Worm (Caenorhabditis elegans): ENCODE data around the gene B0252.5.

The B0252.5 gene

ce11 chrII:6891176-6891575 lies 27.5 kb downstream of the B0252.5 start:
- peak; percentile 12 for TF ChIP-seq unc-42 (tag; optimal IDR thresholded peaks at IDR 0.05)
- TF ChIP-seq pqm-1 (tag; optimal IDR thresholded peaks at IDR 0.05) = peak; percentile 19
- peak; percentile 47 for TF ChIP-seq ceh-18 (tag; optimal IDR thresholded peaks at IDR 0.05)
- TF ChIP-seq hlh-8 (tag; optimal IDR thresholded peaks at IDR 0.05) = no peak
- TF ChIP-seq odd-2 (tag; optimal IDR thresholded peaks at IDR 0.05) = no peak

- TF ChIP-seq fkh-6 (tag; optimal IDR thresholded peaks at IDR 0.05) (no peak), pha-2 (tag; optimal IDR thresholded peaks at IDR 0.05) (no peak), rnt-1 (tag; optimal IDR thresholded peaks at IDR 0.05) (no peak), npax-4 (tag; optimal IDR thresholded peaks at IDR 0.05) (no peak), ztf-16 (tag; optimal IDR thresholded peaks at IDR 0.05) (no peak), ama-1 (optimal IDR thresholded peaks at IDR 0.05) (no peak), hlh-8 (tag; optimal IDR thresholded peaks at IDR 0.05) (no peak), K09A11.1 (tag; optimal IDR thresholded peaks at IDR 0.05; ENCODE audit: insufficient read depth) (no peak), pros-1 (tag; optimal IDR thresholded peaks at IDR 0.05) (no peak), ttx-3 (tag; optimal IDR thresholded peaks at IDR 0.05) (no peak), pqm-1 (tag; optimal IDR thresholded peaks at IDR 0.05) (no peak), ceh-6 (GFP tag; optimal IDR thresholded peaks at IDR 0.05) (no peak), C38D4.7 (GFP tag; optimal IDR thresholded peaks at IDR 0.05) (no peak), tbx-7 (tag; optimal IDR thresholded peaks at IDR 0.05) (no peak), sox-4 (tag; optimal IDR thresholded peaks at IDR 0.05) (no peak), ceh-48 (tag; optimal IDR thresholded peaks at IDR 0.05) (no peak)
These were observed 28.6 kb downstream of the B0252.5 start, which contains the start of gene acer-1 for ce11 chrII:6890095-6890494. Gene acer-1, minus strand, starts transcription at chrII:6890400.

ce11 chrII:6889580-6889922 lies 29.1 kb downstream of the B0252.5 start:
- TF ChIP-seq lim-6 (tag; optimal IDR thresholded peaks at IDR 0.05) (no peak), unc-86 (tag; optimal IDR thresholded peaks at IDR 0.05) (no peak), ceh-48 (tag; optimal IDR thresholded peaks at IDR 0.05) (no peak)

- no peak for TF ChIP-seq ahr-1 (tag; optimal IDR thresholded peaks at IDR 0.05)
- no peak for TF ChIP-seq hlh-6 (tag; optimal IDR thresholded peaks at IDR 0.05)
- no peak for TF ChIP-seq pha-4 (tag; optimal IDR thresholded peaks at IDR 0.05)
- no peak for TF ChIP-seq ceh-9 (tag; optimal IDR thresholded peaks at IDR 0.05)
- TF ChIP-seq hlh-30 (tag; optimal IDR thresholded peaks at IDR 0.05; ENCODE audit: insufficient read depth) = no peak
- no peak for TF ChIP-seq ets-4 (tag; optimal IDR thresholded peaks at IDR 0.05)
- no peak for TF ChIP-seq tbx-7 (tag; optimal IDR thresholded peaks at IDR 0.05)
- TF ChIP-seq pqm-1 (tag; optimal IDR thresholded peaks at IDR 0.05) = no peak
- TF ChIP-seq eyg-1 (tag; optimal IDR thresholded peaks at IDR 0.05) = no peak
- no peak for TF ChIP-seq fkh-10 (GFP tag; optimal IDR thresholded peaks at IDR 0.05)
These were observed 29.8 kb downstream of the B0252.5 start for ce11 chrII:6888661-6889579.

- TF ChIP-seq T23F11.4 (GFP tag; optimal IDR thresholded peaks at IDR 0.05) (no peak), odd-2 (tag; optimal IDR thresholded peaks at IDR 0.05) (no peak), ceh-45 (GFP tag; IDR thresholded peaks at IDR 0.05) (no peak), rnt-1 (tag; optimal IDR thresholded peaks at IDR 0.05) (no peak), elt-4 (tag; optimal IDR thresholded peaks at IDR 0.05) (no peak), ceh-34 (tag; optimal IDR thresholded peaks at IDR 0.05) (no peak), elt-2 (tag; optimal IDR thresholded peaks at IDR 0.05) (no peak), madf-2 (tag; optimal IDR thresholded peaks at IDR 0.05) (no peak), Y22D7AL.16 (tag; optimal IDR thresholded peaks at IDR 0.05) (no peak), unc-55 (GFP tag; optimal IDR thresholded peaks at IDR 0.05) (no peak), nhr-232 (tag; optimal IDR thresholded peaks at IDR 0.05) (no peak), ceh-30 (tag; optimal IDR thresholded peaks at IDR 0.05) (no peak), ref-2 (tag; optimal IDR thresholded peaks at IDR 0.05) (no peak), unc-3 (GFP tag; conservative IDR thresholded peaks at IDR 0.05) (no peak), unc-3 (tag; optimal IDR thresholded peaks at IDR 0.05) (no peak), mec-3 (tag; optimal IDR thresholded peaks at IDR 0.05; ENCODE audit: borderline replicate concordance) (no peak), ceh-9 (tag; optimal IDR thresholded peaks at IDR 0.05) (no peak), C08G9.2 (tag; optimal IDR thresholded peaks at IDR 0.05) (no peak), fax-1 (tag; optimal IDR thresholded peaks at IDR 0.05) (no peak)
These were observed 30.5 kb downstream of the B0252.5 start for ce11 chrII:6888211-6888610.

Data from whole organism, late embryonic.